Worm (Caenorhabditis elegans): ENCODE measurements around the gene str-63.

- TF ChIP-seq sox-4 (tag; optimal IDR thresholded peaks at IDR 0.05): no peak
- TF ChIP-seq pha-4 (tag; optimal IDR thresholded peaks at IDR 0.05): no peak
- no peak for TF ChIP-seq Y22D7AL.16 (tag; optimal IDR thresholded peaks at IDR 0.05)
- no peak for TF ChIP-seq ceh-6 (GFP tag; optimal IDR thresholded peaks at IDR 0.05)
- no peak for TF ChIP-seq hlh-15 (tag; optimal IDR thresholded peaks at IDR 0.05)
- no peak for TF ChIP-seq nhr-11 (tag; optimal IDR thresholded peaks at IDR 0.05)
- TF ChIP-seq fax-1 (tag; optimal IDR thresholded peaks at IDR 0.05): no peak
- TF ChIP-seq unc-55 (GFP tag; optimal IDR thresholded peaks at IDR 0.05): no peak
- TF ChIP-seq C38D4.7 (GFP tag; optimal IDR thresholded peaks at IDR 0.05): no peak
- no peak for TF ChIP-seq ama-1 (optimal IDR thresholded peaks at IDR 0.05)
- no peak for TF ChIP-seq T23F11.4 (GFP tag; optimal IDR thresholded peaks at IDR 0.05)
- no peak for TF ChIP-seq tbx-2 (tag; optimal IDR thresholded peaks at IDR 0.05)
- TF ChIP-seq zip-5 (tag; optimal IDR thresholded peaks at IDR 0.05): no peak
Observed at ce11 chrV:3301898-3302297, 49.5 kb upstream of the str-63 start, which contains the start of gene srbc-1.

All from whole organism, late embryonic.